Worm (Caenorhabditis elegans) whole organism, mixed stage, embryonic: Measurements from ENCODE around the gene C05B5.2.

Experiments used
- M03D4.4 ChIP-seq: sonication (generic microtip); optimal IDR thresholded peaks from 2 replicates; lab custom pipeline; 2017; ENCODE audit warnings: mild to moderate bottlenecking, missing genetic modification characterization, missing compliant biosample characterization
- bed-3 ChIP-seq: fragments of 200-800 bp; sonication (Bioruptor generic); optimal IDR thresholded peaks from 3 replicates; lab custom pipeline; 2018; ENCODE audit warnings: mild to moderate bottlenecking, missing genetic modification characterization, moderate library complexity, missing compliant biosample characterization
- blmp-1 ChIP-seq: fragments of 150-350 bp; optimal IDR thresholded peaks from 2 replicates; lab custom pipeline; 2014; ENCODE audit warnings: missing biosample characterization, missing genetic modification characterization
- ceh-43 ChIP-seq: fragments of 200-800 bp; sonication (Bioruptor generic); optimal IDR thresholded peaks from 2 replicates; lab custom pipeline; 2018; ENCODE audit warnings: mild to moderate bottlenecking, missing genetic modification characterization, moderate library complexity, missing compliant biosample characterization
- ceh-83 ChIP-seq: fragments of 200-800 bp; sonication (Bioruptor generic); optimal IDR thresholded peaks from 2 replicates; lab custom pipeline; 2018; ENCODE audit warnings: mild to moderate bottlenecking, missing genetic modification characterization, missing compliant biosample characterization
- ces-1 ChIP-seq: fragments of 150-350 bp; optimal IDR thresholded peaks from 2 replicates; lab custom pipeline; 2014; ENCODE audit warnings: missing biosample characterization, missing genetic modification reagents, missing genetic modification characterization
- cnd-1 ChIP-seq: fragments of 200-800 bp; sonication (Bioruptor generic); optimal IDR thresholded peaks from 2 replicates; lab custom pipeline; 2018; ENCODE audit warnings: mild to moderate bottlenecking, missing genetic modification characterization, missing compliant biosample characterization
- drap-1 ChIP-seq: fragments of 200-800 bp; sonication (Bioruptor generic); optimal IDR thresholded peaks from 3 replicates; lab custom pipeline; 2018; ENCODE audit warnings: mild to moderate bottlenecking, missing genetic modification characterization, missing compliant biosample characterization
- elt-1 ChIP-seq: sonication (generic microtip); optimal IDR thresholded peaks from 2 replicates; lab custom pipeline; 2017; ENCODE audit warnings: missing genetic modification characterization, mild to moderate bottlenecking, missing compliant biosample characterization, antibody characterized with exemption, moderate library complexity, borderline replicate concordance; ENCODE audit not compliant: insufficient read depth
- elt-3 ChIP-seq: fragments of 150-350 bp; optimal IDR thresholded peaks from 2 replicates; lab custom pipeline; 2014; ENCODE audit warnings: missing biosample characterization, missing genetic modification characterization
- flh-1 ChIP-seq: fragments of 200-800 bp; sonication (Bioruptor generic); optimal IDR thresholded peaks from 2 replicates; lab custom pipeline; 2018; ENCODE audit warnings: mild to moderate bottlenecking, missing genetic modification characterization, moderate library complexity, missing compliant biosample characterization
- ham-2 ChIP-seq: fragments of 200-800 bp; sonication (Bioruptor generic); optimal IDR thresholded peaks from 2 replicates; lab custom pipeline; 2018; ENCODE audit warnings: mild to moderate bottlenecking, missing genetic modification characterization, missing compliant biosample characterization
- hlh-1 ChIP-seq: fragments of 150-350 bp; optimal IDR thresholded peaks from 2 replicates; lab custom pipeline; 2014; ENCODE audit warnings: missing biosample characterization, missing genetic modification reagents, missing genetic modification characterization
- lin-13 ChIP-seq: fragments of 150-350 bp; optimal IDR thresholded peaks from 2 replicates; lab custom pipeline; 2014; ENCODE audit warnings: missing biosample characterization, missing genetic modification characterization
- lin-32 ChIP-seq: fragments of 200-800 bp; sonication (Bioruptor generic); optimal IDR thresholded peaks from 2 replicates; lab custom pipeline; 2018; ENCODE audit warnings: mild to moderate bottlenecking, missing genetic modification characterization, missing compliant biosample characterization
- lsy-2 ChIP-seq: fragments of 150-350 bp; optimal IDR thresholded peaks from 2 replicates; lab custom pipeline; 2014; ENCODE audit warnings: missing biosample characterization, missing genetic modification characterization
- mab-5 ChIP-seq: fragments of 150-350 bp; optimal IDR thresholded peaks from 2 replicates; lab custom pipeline; 2014; ENCODE audit warnings: missing biosample characterization, missing genetic modification characterization
- mep-1 ChIP-seq: fragments of 150-350 bp; optimal IDR thresholded peaks from 2 replicates; lab custom pipeline; 2017; ENCODE audit warnings: missing biosample characterization, missing genetic modification reagents, missing genetic modification characterization, inconsistent platforms
- nhr-12 ChIP-seq: fragments of 150-350 bp; optimal IDR thresholded peaks from 2 replicates; lab custom pipeline; 2014; ENCODE audit warnings: missing biosample characterization, missing genetic modification characterization
- nhr-2 ChIP-seq: fragments of 150-350 bp; optimal IDR thresholded peaks from 2 replicates; lab custom pipeline; 2014; ENCODE audit warnings: missing biosample characterization, missing genetic modification characterization
- nhr-28 ChIP-seq: fragments of 150-350 bp; optimal IDR thresholded peaks from 2 replicates; lab custom pipeline; 2014; ENCODE audit warnings: missing biosample characterization, missing genetic modification characterization
- nhr-76 ChIP-seq: sonication (generic microtip); optimal IDR thresholded peaks from 2 replicates; lab custom pipeline; 2017; ENCODE audit warnings: missing biosample characterization, missing genetic modification characterization
- pha-4 ChIP-seq: fragments of 150-350 bp; optimal IDR thresholded peaks from 2 replicates; lab custom pipeline; 2018; ENCODE audit warnings: missing biosample characterization, missing genetic modification reagents, missing genetic modification characterization
- sem-2 ChIP-seq: fragments of 200-800 bp; sonication (Bioruptor generic); optimal IDR thresholded peaks from 2 replicates; lab custom pipeline; 2018; ENCODE audit warnings: mild to moderate bottlenecking, missing genetic modification characterization, missing compliant biosample characterization
- snpc-4 ChIP-seq: fragments of 150-350 bp; optimal IDR thresholded peaks from 2 replicates; lab custom pipeline; 2014; ENCODE audit warnings: missing biosample characterization, missing genetic modification characterization
- sptf-1 ChIP-seq: sonication (generic microtip); optimal IDR thresholded peaks from 2 replicates; lab custom pipeline; 2017; ENCODE audit warnings: mild to moderate bottlenecking, missing genetic modification characterization, moderate library complexity, missing compliant biosample characterization
- tbx-8 ChIP-seq: fragments of 200-800 bp; sonication (Bioruptor generic); optimal IDR thresholded peaks from 2 replicates; lab custom pipeline; 2018; ENCODE audit warnings: mild to moderate bottlenecking, missing genetic modification characterization, moderate library complexity, missing compliant biosample characterization
- unc-120 ChIP-seq: sonication (generic microtip); optimal IDR thresholded peaks from 2 replicates; lab custom pipeline; 2017; ENCODE audit warnings: missing genetic modification characterization, missing compliant biosample characterization; ENCODE audit not compliant: poor library complexity, severe bottlenecking
- unc-39 ChIP-seq: fragments of 150-350 bp; optimal IDR thresholded peaks from 2 replicates; lab custom pipeline; 2014; ENCODE audit warnings: missing biosample characterization, missing genetic modification characterization
- unc-62 ChIP-seq: fragments of 150-350 bp; optimal IDR thresholded peaks from 2 replicates; lab custom pipeline; 2014; ENCODE audit warnings: missing biosample characterization, missing genetic modification reagents, missing genetic modification characterization
- zip-8 ChIP-seq: fragments of 150-350 bp; optimal IDR thresholded peaks from 2 replicates; lab custom pipeline; 2014; ENCODE audit warnings: missing biosample characterization, missing genetic modification characterization

Gene C05B5.2

DNA sequence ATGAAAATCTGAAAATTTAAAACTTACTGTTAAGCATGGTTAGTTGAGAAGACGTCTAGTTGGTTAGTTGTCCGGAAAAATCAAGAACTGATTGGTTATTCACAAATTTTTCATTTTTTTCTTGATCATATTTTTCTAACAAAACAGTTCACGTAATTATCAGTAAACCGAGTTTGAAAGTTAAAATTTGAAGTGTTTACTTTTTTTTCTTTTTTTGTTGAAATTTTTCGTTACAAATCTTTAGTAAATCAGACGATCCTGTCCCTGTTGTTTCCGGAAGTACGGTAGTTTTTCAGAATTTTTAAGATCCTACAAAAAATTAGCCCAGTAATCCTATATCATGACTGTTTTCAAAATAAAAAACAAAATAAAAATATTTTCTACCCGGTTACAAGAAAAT, at the start of gene C05B5.2:
Gene C05B5.2 (minus strand): TSS at position 101 of the 400 bp plus-strand sequence.
- TF ChIP-seq hlh-1 (tag; lab: Kevin White, UChicago) = no peak
- no peak for TF ChIP-seq drap-1 (GFP tag; lab: Kevin White, UChicago)
- no peak for TF ChIP-seq bed-3 (GFP tag; lab: Kevin White, UChicago)
- no peak for TF ChIP-seq nhr-28 (tag; lab: Kevin White, UChicago)
- no peak for TF ChIP-seq elt-3 (tag; lab: Kevin White, UChicago)
- TF ChIP-seq nhr-12 = no peak
- no peak for TF ChIP-seq M03D4.4 (tag; lab: Kevin White, UChicago)
- TF ChIP-seq sem-2 = no peak
- no peak for TF ChIP-seq unc-120 (tag; lab: Kevin White, UChicago)
- no peak for TF ChIP-seq pha-4
- no peak for TF ChIP-seq nhr-2 (tag; lab: Kevin White, UChicago)

DNA sequence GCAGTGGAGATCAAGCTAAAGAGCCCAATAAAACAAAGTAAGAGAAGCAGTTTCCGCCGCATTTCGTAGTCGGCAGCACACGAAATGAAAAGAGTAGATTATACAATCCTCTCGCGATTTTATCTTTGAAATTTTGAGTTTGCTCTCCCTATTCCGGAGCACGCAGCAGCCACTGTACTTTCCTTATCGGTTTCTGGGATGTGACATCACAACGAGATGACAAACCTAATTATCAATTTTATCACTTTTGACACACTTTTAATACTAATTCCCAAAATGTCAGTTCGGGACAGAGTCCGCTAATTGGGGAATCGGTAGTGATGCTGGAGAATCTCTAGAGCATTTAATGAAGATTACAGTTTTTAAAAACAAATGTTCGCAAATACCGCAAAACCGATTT, 49.4 kb upstream of the C05B5.2 start, which contains the start of gene T16G12.1:
Gene T16G12.1 (minus strand): TSS at position 176 of the 400 bp plus-strand sequence.
- TF ChIP-seq ham-2 (GFP tag; lab: Kevin White, UChicago) = no peak
- no peak for TF ChIP-seq ces-1 (GFP tag; lab: Kevin White, UChicago)
- TF ChIP-seq unc-120 (tag; lab: Kevin White, UChicago) = no peak
- no peak for TF ChIP-seq tbx-8 (GFP tag; lab: Kevin White, UChicago)
- TF ChIP-seq lsy-2 (tag; lab: Kevin White, UChicago) = no peak
- TF ChIP-seq zip-8 (tag; lab: Kevin White, UChicago) = no peak
- TF ChIP-seq hlh-1 (tag; lab: Kevin White, UChicago) = no peak
- TF ChIP-seq sptf-1 = no peak
- no peak for TF ChIP-seq unc-62 (GFP tag; lab: Kevin White, UChicago)
- no peak for TF ChIP-seq blmp-1 (tag; lab: Kevin White, UChicago)
- TF ChIP-seq nhr-28 (tag; lab: Kevin White, UChicago) = no peak
- no peak for TF ChIP-seq ceh-43 (GFP tag; lab: Kevin White, UChicago)
- TF ChIP-seq snpc-4 = no peak
- TF ChIP-seq pha-4 = no peak
- TF ChIP-seq mep-1 (tag; lab: Kevin White, UChicago) = no peak
- no peak for TF ChIP-seq sem-2
- TF ChIP-seq nhr-76 (tag; lab: Kevin White, UChicago) = no peak

DNA sequence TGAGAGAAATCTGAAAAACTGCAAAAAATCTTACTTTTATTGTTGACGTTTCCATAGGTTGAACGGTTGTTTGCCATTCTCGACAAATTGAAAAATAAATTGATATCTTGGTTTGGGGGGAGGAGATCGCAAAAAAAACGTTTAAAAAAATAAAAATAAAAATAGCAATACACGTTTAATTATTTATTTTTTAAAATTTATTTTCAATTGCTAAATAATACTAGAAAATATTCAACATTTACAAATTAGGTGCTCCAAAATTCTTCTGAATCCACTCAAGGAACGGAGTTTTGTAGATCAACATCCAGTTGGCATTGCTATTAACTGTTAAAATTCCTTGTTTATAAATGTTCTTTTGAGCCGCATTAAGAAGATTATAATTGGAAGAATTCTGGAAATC, 39.7 kb upstream of the C05B5.2 start, which contains the start of gene T16G12.7:
Gene T16G12.7 (minus strand): TSS at position 101 of the 400 bp plus-strand sequence.
- TF ChIP-seq snpc-4 = no peak
- TF ChIP-seq mab-5 = no peak
- TF ChIP-seq lin-13 = no peak
- TF ChIP-seq unc-62 (GFP tag; lab: Kevin White, UChicago) = no peak
- TF ChIP-seq nhr-2 (tag; lab: Kevin White, UChicago) = no peak
- TF ChIP-seq zip-8 (tag; lab: Kevin White, UChicago) = no peak
- TF ChIP-seq lin-32 (GFP tag; lab: Kevin White, UChicago) = no peak
- no peak for TF ChIP-seq ham-2 (GFP tag; lab: Kevin White, UChicago)
- no peak for TF ChIP-seq mep-1 (tag; lab: Kevin White, UChicago)
- TF ChIP-seq blmp-1 (tag; lab: Kevin White, UChicago) = no peak
- TF ChIP-seq ceh-83 (GFP tag; lab: Kevin White, UChicago) = no peak
- no peak for TF ChIP-seq drap-1 (GFP tag; lab: Kevin White, UChicago)
- TF ChIP-seq elt-1 (tag; lab: Kevin White, UChicago) = no peak
- TF ChIP-seq ceh-43 (GFP tag; lab: Kevin White, UChicago) = no peak
- TF ChIP-seq flh-1 (GFP tag; lab: Kevin White, UChicago) = no peak

DNA sequence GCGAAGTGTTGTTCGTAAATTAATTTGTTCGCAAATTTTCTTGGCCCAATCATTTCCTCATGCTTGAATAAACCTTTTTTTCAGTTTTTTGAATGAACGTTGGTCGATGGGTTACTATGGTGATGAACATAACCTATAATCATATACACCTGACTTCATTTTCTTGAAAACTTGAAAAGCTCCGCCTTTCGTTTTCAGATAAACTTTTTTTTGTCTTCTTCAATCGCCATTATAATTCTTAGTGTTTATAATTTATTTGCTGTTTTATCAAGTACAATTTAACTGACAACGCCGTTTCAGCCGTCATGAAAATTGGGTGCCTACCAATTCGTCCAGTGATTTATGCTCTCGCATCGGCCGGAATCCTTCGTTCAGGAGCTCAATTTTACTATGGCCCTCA, 36.8 kb upstream of the C05B5.2 start, which contains the start of gene M04D8.7:
Gene M04D8.7 (plus strand): TSS at position 301 of the 400 bp plus-strand sequence.
- TF ChIP-seq cnd-1 (tag; lab: Kevin White, UChicago) (no peak), ham-2 (GFP tag; lab: Kevin White, UChicago) (no peak), M03D4.4 (tag; lab: Kevin White, UChicago) (no peak), tbx-8 (GFP tag; lab: Kevin White, UChicago) (no peak), flh-1 (GFP tag; lab: Kevin White, UChicago) (no peak)
- TF ChIP-seq, all 35 proteins: peak for 0

DNA sequence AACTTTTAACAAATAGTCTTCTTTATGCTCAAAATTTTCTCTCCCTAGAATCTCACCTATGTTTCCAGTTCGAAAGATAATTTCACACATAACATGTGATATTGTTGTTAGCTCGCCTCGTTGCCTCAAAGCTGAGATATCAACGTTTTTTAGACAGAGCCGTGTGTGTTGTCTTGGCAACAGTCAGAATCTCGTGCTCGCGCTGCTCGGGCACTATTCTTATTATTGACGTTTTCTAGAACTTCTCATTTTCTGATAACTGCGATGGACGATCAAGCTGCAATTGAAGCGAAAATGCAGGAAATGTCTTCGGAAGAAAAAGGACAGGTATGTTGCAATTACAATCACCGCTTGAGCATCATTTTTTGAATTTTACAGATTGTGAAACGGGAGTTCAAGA, 35.5 kb upstream of the C05B5.2 start, which contains the start of gene xbx-3:
Gene xbx-3 (plus strand): TSS at position 163 of the 400 bp plus-strand sequence.
- no peak for TF ChIP-seq mab-5
- no peak for TF ChIP-seq unc-39 (tag; lab: Kevin White, UChicago)
- no peak for TF ChIP-seq lin-13
